Worm (Caenorhabditis elegans): ENCODE data around the gene sid-2.

The sid-2 gene

DNA sequence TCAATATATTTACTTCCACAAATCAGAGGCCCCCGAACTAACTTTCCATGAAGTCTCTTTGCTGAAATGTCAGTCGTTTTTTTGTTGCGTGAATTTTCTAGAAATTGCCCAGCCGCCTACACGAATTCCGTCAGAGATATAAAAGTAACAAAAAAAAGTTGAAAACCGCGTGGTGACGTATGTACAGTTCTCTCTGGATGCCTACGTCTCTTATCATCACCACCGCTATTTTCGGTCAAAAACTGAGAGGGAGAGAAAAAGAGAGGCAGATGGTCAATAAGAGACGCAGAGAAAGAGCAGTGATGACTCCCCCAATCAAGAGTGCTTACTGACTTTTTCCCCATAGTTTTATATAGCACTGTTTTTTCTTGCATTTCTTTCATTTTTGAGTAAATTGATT lies 14.8 kb downstream of the sid-2 start:
- TF ChIP-seq ceh-13 (GFP tag; optimal IDR thresholded peaks at IDR 0.05) (no peak), hmg-4 (GFP tag; optimal IDR thresholded peaks at IDR 0.05) (peak; percentile 39)

DNA sequence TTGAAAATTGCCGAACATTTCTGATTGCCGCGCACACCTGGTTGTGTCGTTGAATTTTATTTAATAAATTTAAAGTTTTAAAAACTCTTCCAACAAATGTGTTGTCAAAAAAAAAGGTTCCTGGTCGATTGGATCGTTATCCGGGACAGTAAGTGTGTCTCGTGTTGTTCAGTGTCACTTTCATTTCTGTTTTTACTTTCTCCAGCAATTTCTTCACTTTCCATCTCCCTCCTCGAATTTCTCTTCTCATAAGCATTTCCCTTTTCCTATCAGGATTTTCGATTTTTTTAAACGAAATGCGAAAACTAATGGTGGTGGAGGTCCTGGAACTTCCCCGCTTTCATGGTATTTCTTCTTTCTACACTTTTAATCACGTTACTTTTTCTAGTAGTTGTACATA lies 16.3 kb downstream of the sid-2 start:
- TF ChIP-seq flt-1 (GFP tag; IDR thresholded peaks at IDR 0.05) = no peak
- no peak for TF ChIP-seq pes-1 (GFP tag; IDR thresholded peaks at IDR 0.05)
- TF ChIP-seq scrt-1 (GFP tag; IDR thresholded peaks at IDR 0.05) = no peak
- TF ChIP-seq ceh-36 (tag; optimal IDR thresholded peaks at IDR 0.05) = no peak
- TF ChIP-seq ceh-13 (GFP tag; optimal IDR thresholded peaks at IDR 0.05) = no peak
- TF ChIP-seq F13C5.2 (tag; optimal IDR thresholded peaks at IDR 0.05) = no peak
- no peak for TF ChIP-seq tbx-37 (GFP tag; conservative IDR thresholded peaks at IDR 0.05)
- no peak for TF ChIP-seq sea-1 (GFP tag; conservative IDR thresholded peaks at IDR 0.05)
- no peak for TF ChIP-seq hnd-1 (tag; optimal IDR thresholded peaks at IDR 0.05)
- TF ChIP-seq tbx-11 (GFP tag; IDR thresholded peaks at IDR 0.05) = no peak

ce11 chrIII:13697822-13698221 lies 18.6 kb downstream of the sid-2 start:
- TF ChIP-seq flt-1 (GFP tag; IDR thresholded peaks at IDR 0.05) (no peak), hnd-1 (tag; optimal IDR thresholded peaks at IDR 0.05) (no peak), ets-7 (tag; optimal IDR thresholded peaks at IDR 0.05) (no peak), hmbx-1 (tag; optimal IDR thresholded peaks at IDR 0.05) (no peak), tra-4 (tag; optimal IDR thresholded peaks at IDR 0.05) (no peak), pes-1 (GFP tag; IDR thresholded peaks at IDR 0.05) (no peak), F13C5.2 (tag; optimal IDR thresholded peaks at IDR 0.05) (no peak)

DNA sequence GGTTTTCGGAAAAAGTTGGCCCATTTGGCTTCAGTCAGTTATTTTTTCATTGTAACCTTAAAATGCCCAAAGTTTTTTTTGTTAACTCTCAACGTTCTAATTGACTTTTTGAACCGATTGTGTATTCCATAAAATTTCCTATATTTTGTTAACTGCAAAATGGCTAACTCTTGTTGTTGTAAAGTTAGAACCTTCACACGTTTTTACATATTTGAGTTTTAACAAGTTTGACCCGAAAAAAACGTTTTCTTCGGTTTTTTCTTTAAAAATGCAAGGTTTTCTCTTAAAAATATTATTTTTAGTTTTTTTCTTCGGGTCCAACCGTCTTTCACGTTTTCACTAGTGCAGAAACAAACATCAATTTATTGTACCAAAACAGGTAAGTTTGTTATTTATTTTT lies 22.4 kb downstream of the sid-2 start, which contains the start of gene lit-1:
TSS of gene lit-1 (plus strand) at position 301 of the 400 bp plus-strand sequence.
- no peak for TF ChIP-seq scrt-1 (GFP tag; IDR thresholded peaks at IDR 0.05)
- no peak for TF ChIP-seq pes-1 (GFP tag; IDR thresholded peaks at IDR 0.05)
- TF ChIP-seq sea-1 (GFP tag; conservative IDR thresholded peaks at IDR 0.05) = no peak
- TF ChIP-seq tbx-37 (GFP tag; conservative IDR thresholded peaks at IDR 0.05) = no peak
- no peak for TF ChIP-seq flt-1 (GFP tag; IDR thresholded peaks at IDR 0.05)
- TF ChIP-seq B0310.2 (tag; optimal IDR thresholded peaks at IDR 0.05) = no peak
- no peak for TF ChIP-seq F13C5.2 (tag; optimal IDR thresholded peaks at IDR 0.05)

ce11 chrIII:13708415-13708814 lies 29.2 kb downstream of the sid-2 start:
- TF ChIP-seq tra-4 (tag; optimal IDR thresholded peaks at IDR 0.05) = no peak
- no peak for TF ChIP-seq aly-1 (tag; optimal IDR thresholded peaks at IDR 0.05)
- no peak for TF ChIP-seq sea-1 (GFP tag; conservative IDR thresholded peaks at IDR 0.05)
- TF ChIP-seq hnd-1 (tag; optimal IDR thresholded peaks at IDR 0.05) = no peak
- no peak for TF ChIP-seq ceh-36 (tag; optimal IDR thresholded peaks at IDR 0.05)
- TF ChIP-seq pes-1 (GFP tag; IDR thresholded peaks at IDR 0.05) = no peak
- TF ChIP-seq ama-1 (optimal IDR thresholded peaks at IDR 0.05) = no peak
- TF ChIP-seq tbx-11 (GFP tag; IDR thresholded peaks at IDR 0.05) = no peak
- no peak for TF ChIP-seq F13C5.2 (tag; optimal IDR thresholded peaks at IDR 0.05)
- TF ChIP-seq tbx-37 (GFP tag; conservative IDR thresholded peaks at IDR 0.05) = no peak
- TF ChIP-seq scrt-1 (GFP tag; IDR thresholded peaks at IDR 0.05) = no peak

- no peak for TF ChIP-seq ceh-13 (GFP tag; optimal IDR thresholded peaks at IDR 0.05)
- TF ChIP-seq tra-4 (tag; optimal IDR thresholded peaks at IDR 0.05) = no peak
- no peak for TF ChIP-seq ama-1 (optimal IDR thresholded peaks at IDR 0.05)
- no peak for TF ChIP-seq hmbx-1 (tag; optimal IDR thresholded peaks at IDR 0.05)
- no peak for TF ChIP-seq F13C5.2 (tag; optimal IDR thresholded peaks at IDR 0.05)
- no peak for TF ChIP-seq hnd-1 (tag; optimal IDR thresholded peaks at IDR 0.05)
- no peak for TF ChIP-seq scrt-1 (GFP tag; IDR thresholded peaks at IDR 0.05)
- TF ChIP-seq hmg-4 (GFP tag; optimal IDR thresholded peaks at IDR 0.05) = no peak
- TF ChIP-seq ets-7 (tag; optimal IDR thresholded peaks at IDR 0.05) = no peak
- TF ChIP-seq tbx-37 (GFP tag; conservative IDR thresholded peaks at IDR 0.05) = no peak
- TF ChIP-seq pes-1 (GFP tag; IDR thresholded peaks at IDR 0.05) = no peak
- no peak for TF ChIP-seq aly-1 (tag; optimal IDR thresholded peaks at IDR 0.05)
- TF ChIP-seq flt-1 (GFP tag; IDR thresholded peaks at IDR 0.05) = no peak
- no peak for TF ChIP-seq B0310.2 (tag; optimal IDR thresholded peaks at IDR 0.05)
- no peak for TF ChIP-seq ceh-36 (tag; optimal IDR thresholded peaks at IDR 0.05)
- no peak for TF ChIP-seq sea-1 (GFP tag; conservative IDR thresholded peaks at IDR 0.05)
- TF ChIP-seq tbx-11 (GFP tag; IDR thresholded peaks at IDR 0.05) = no peak
Observed at ce11 chrIII:13709122-13709521, 29.9 kb downstream of the sid-2 start.

ce11 chrIII:13710666-13711065 lies 31.4 kb downstream of the sid-2 start:
- no peak for TF ChIP-seq ceh-36 (tag; optimal IDR thresholded peaks at IDR 0.05)
- TF ChIP-seq flt-1 (GFP tag; IDR thresholded peaks at IDR 0.05) = no peak
- no peak for TF ChIP-seq scrt-1 (GFP tag; IDR thresholded peaks at IDR 0.05)
- TF ChIP-seq hmg-4 (GFP tag; optimal IDR thresholded peaks at IDR 0.05) = no peak
- no peak for TF ChIP-seq hnd-1 (tag; optimal IDR thresholded peaks at IDR 0.05)
- no peak for TF ChIP-seq F13C5.2 (tag; optimal IDR thresholded peaks at IDR 0.05)
- no peak for TF ChIP-seq sea-1 (GFP tag; conservative IDR thresholded peaks at IDR 0.05)
- TF ChIP-seq aly-1 (tag; optimal IDR thresholded peaks at IDR 0.05) = no peak
- no peak for TF ChIP-seq tbx-11 (GFP tag; IDR thresholded peaks at IDR 0.05)
- TF ChIP-seq ama-1 (optimal IDR thresholded peaks at IDR 0.05) = no peak
- TF ChIP-seq B0310.2 (tag; optimal IDR thresholded peaks at IDR 0.05) = no peak

- TF ChIP-seq ceh-36 (tag; optimal IDR thresholded peaks at IDR 0.05) (peak; percentile 16), scrt-1 (GFP tag; IDR thresholded peaks at IDR 0.05) (no peak), hmg-4 (GFP tag; optimal IDR thresholded peaks at IDR 0.05) (peak; percentile 68), F13C5.2 (tag; optimal IDR thresholded peaks at IDR 0.05) (peak; percentile 56)
Observed at ce11 chrIII:13712854-13713293, 33.6 kb downstream of the sid-2 start.

DNA sequence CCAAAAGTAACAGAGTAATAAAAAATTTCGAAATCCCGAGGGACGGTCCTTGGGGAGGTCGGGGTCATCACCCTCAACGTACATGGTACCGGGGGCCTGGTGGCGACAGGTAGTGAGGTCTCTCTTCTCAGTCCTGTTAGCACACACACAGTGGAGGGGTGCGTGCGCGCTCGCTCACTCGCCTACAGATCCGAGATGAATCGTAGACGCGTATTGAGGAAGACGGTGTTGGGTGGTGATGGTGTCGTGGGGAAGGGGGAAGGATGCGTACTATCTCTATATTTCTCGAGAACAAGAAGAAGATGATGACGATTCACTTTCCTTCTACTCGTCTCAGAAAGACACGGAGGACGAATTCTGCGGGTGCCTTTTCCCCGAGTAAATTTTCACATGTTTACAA lies 34.6 kb downstream of the sid-2 start:
- TF ChIP-seq tra-4 (tag; optimal IDR thresholded peaks at IDR 0.05) (no peak), tbx-37 (GFP tag; conservative IDR thresholded peaks at IDR 0.05) (no peak), B0310.2 (tag; optimal IDR thresholded peaks at IDR 0.05) (no peak), ets-7 (tag; optimal IDR thresholded peaks at IDR 0.05) (no peak), ceh-36 (tag; optimal IDR thresholded peaks at IDR 0.05) (no peak), pes-1 (GFP tag; IDR thresholded peaks at IDR 0.05) (no peak), flt-1 (GFP tag; IDR thresholded peaks at IDR 0.05) (peak; percentile 26; the same call in 1 of the 2 replicates), F13C5.2 (tag; optimal IDR thresholded peaks at IDR 0.05) (no peak), hmg-4 (GFP tag; optimal IDR thresholded peaks at IDR 0.05) (peak; percentile 62), scrt-1 (GFP tag; IDR thresholded peaks at IDR 0.05) (0 out of 2 replicates have a peak, but pooled peaks have one; percentile 46), aly-1 (tag; optimal IDR thresholded peaks at IDR 0.05) (no peak), hmbx-1 (tag; optimal IDR thresholded peaks at IDR 0.05) (no peak), sea-1 (GFP tag; conservative IDR thresholded peaks at IDR 0.05) (peak; percentile 38; the same call in 1 of the 2 replicates), hnd-1 (tag; optimal IDR thresholded peaks at IDR 0.05) (no peak), ceh-13 (GFP tag; optimal IDR thresholded peaks at IDR 0.05) (no peak), ama-1 (optimal IDR thresholded peaks at IDR 0.05) (no peak), tbx-11 (GFP tag; IDR thresholded peaks at IDR 0.05) (no peak)

Data from whole organism, early embryonic.